Worm (Caenorhabditis elegans) whole organism, L1 larva: Measurements from ENCODE around the gene cthd-1.

Source experiments
- ama-1 ChIP-seq: fragments of 150-350 bp; optimal IDR thresholded peaks from 2 replicates; lab custom pipeline; 2014
- ceh-88 ChIP-seq: fragments of 200-800 bp; sonication (Bioruptor generic); IDR thresholded peaks from 2 replicates; pipeline ENCODE4 v1.3.6; 2022; ENCODE audit warnings: missing genetic modification characterization, missing compliant biosample characterization
- ces-1 ChIP-seq: fragments of 150-350 bp; optimal IDR thresholded peaks from 2 replicates; lab custom pipeline; 2014; ENCODE audit warnings: missing biosample characterization, missing genetic modification reagents, missing genetic modification characterization
- efl-3 ChIP-seq: fragments of 200-800 bp; sonication (Bioruptor generic); optimal IDR thresholded peaks from 2 replicates; lab custom pipeline; 2018; ENCODE audit warnings: mild to moderate bottlenecking, missing genetic modification characterization, missing compliant biosample characterization
- egl-27 ChIP-seq, 2 experiments: fragments of 150-350 bp in 1 of 2; sonication (generic microtip); optimal IDR thresholded peaks; 3 replicates each; lab custom pipeline; 2017 to 2018; ENCODE audit warnings: missing biosample characterization in 2 of 2, missing genetic modification characterization in 2 of 2, missing genetic modification reagents in 2 of 2
- nhr-237 ChIP-seq: fragments of 150-350 bp; optimal IDR thresholded peaks from 2 replicates; lab custom pipeline; 2014; ENCODE audit warnings: missing biosample characterization, missing genetic modification characterization
- nhr-77 ChIP-seq: fragments of 150-350 bp; optimal IDR thresholded peaks from 2 replicates; lab custom pipeline; 2014; ENCODE audit warnings: missing biosample characterization, missing genetic modification characterization
- pqm-1 ChIP-seq: sonication (generic microtip); optimal IDR thresholded peaks from 3 replicates; lab custom pipeline; 2017; ENCODE audit warnings: missing biosample characterization, missing genetic modification characterization
- snpc-4 ChIP-seq: fragments of 150-350 bp; optimal IDR thresholded peaks from 2 replicates; lab custom pipeline; 2014; ENCODE audit warnings: missing biosample characterization, missing genetic modification characterization
- sox-4 ChIP-seq: sonication (generic microtip); optimal IDR thresholded peaks from 2 replicates; lab custom pipeline; 2016; ENCODE audit warnings: missing genetic modification characterization, missing compliant biosample characterization
- ztf-11 ChIP-seq, 2 experiments: sonication (generic microtip); optimal IDR thresholded peaks; 2 replicates each; lab custom pipeline; 2016 to 2017; ENCODE audit warnings: missing genetic modification characterization in 2 of 2, missing biosample characterization in 1 of 2, missing compliant biosample characterization in 1 of 2

- TF ChIP-seq ces-1 (GFP tag; lab: Kevin White, UChicago) (no peak), ztf-11 (tag; optimal IDR thresholded peaks at IDR 0.05; lab: Kevin White, UChicago) (no peak), ama-1 (no peak), nhr-237 (tag; lab: Kevin White, UChicago) (no peak), snpc-4 (tag; lab: Kevin White, UChicago) (no peak), efl-3 (GFP tag; lab: Kevin White, UChicago) (no peak), egl-27 (tag; optimal IDR thresholded peaks at IDR 0.05; lab: Kevin White, UChicago) (no peak), sox-4 (tag; lab: Kevin White, UChicago) (no peak), nhr-77 (tag; lab: Kevin White, UChicago) (no peak), pqm-1 (tag; lab: Kevin White, UChicago) (no peak), ceh-88 (GFP tag; lab: Robert Waterston, UW) (no peak)
Observed at ce11 chrV:9680260-9680659, 2.2 kb downstream of the cthd-1 start.
